Fruit fly (Drosophila melanogaster) whole organism, prepupa: ENCODE results near the gene CG14118.

ENCODE experiments used
- Blimp-1 ChIP-seq: fragments of 200-800 bp; sonication (Bioruptor generic); optimal IDR thresholded peaks from 3 replicates; lab custom pipeline; 2017; ENCODE audit warnings: missing biosample characterization, missing genetic modification characterization, mild to moderate bottlenecking, moderate library complexity, missing genetic modification reagents
- CG15336 ChIP-seq: fragments of 200-800 bp; sonication (Bioruptor generic); IDR thresholded peaks from 2 replicates; pipeline ENCODE4 v1.3.6; 2022; ENCODE audit warnings: missing biosample characterization, missing genetic modification characterization
- CG1621 ChIP-seq: fragments of 200-800 bp; sonication (Bioruptor generic); optimal IDR thresholded peaks from 3 replicates; lab custom pipeline; 2018; ENCODE audit warnings: missing biosample characterization, mild to moderate bottlenecking, missing genetic modification characterization
- CG3032 ChIP-seq: fragments of 200-800 bp; optimal IDR thresholded peaks from 2 replicates; lab custom pipeline; 2019; ENCODE audit warnings: missing biosample characterization, mild to moderate bottlenecking, missing genetic modification characterization, moderate library complexity
- CG34406 ChIP-seq: fragments of 200-800 bp; sonication (Bioruptor generic); optimal IDR thresholded peaks from 3 replicates; lab custom pipeline; 2016; ENCODE audit warnings: missing biosample characterization, missing genetic modification characterization
- CG4318 ChIP-seq: fragments of 200-800 bp; sonication (Bioruptor generic); optimal IDR thresholded peaks from 3 replicates; lab custom pipeline; 2017; ENCODE audit warnings: missing biosample characterization, mild to moderate bottlenecking, missing genetic modification characterization
- CG8319 ChIP-seq: fragments of 200-800 bp; sonication (Bioruptor generic); optimal IDR thresholded peaks from 3 replicates; lab custom pipeline; 2016; ENCODE audit warnings: missing biosample characterization, missing genetic modification characterization
- Eip75B ChIP-seq: fragments of 200-800 bp; sonication (Bioruptor generic); optimal IDR thresholded peaks from 3 replicates; lab custom pipeline; 2016; ENCODE audit warnings: missing biosample characterization, missing genetic modification characterization
- Hr39 ChIP-seq: fragments of 200-800 bp; sonication (Bioruptor generic); optimal IDR thresholded peaks from 2 replicates; lab custom pipeline; 2016; ENCODE audit warnings: missing biosample characterization, missing genetic modification characterization
- Sox14 ChIP-seq: fragments of 200-800 bp; sonication (Bioruptor generic); optimal IDR thresholded peaks from 3 replicates; lab custom pipeline; 2016; ENCODE audit warnings: missing biosample characterization, missing genetic modification characterization
- cyc ChIP-seq: fragments of 200-800 bp; sonication (Bioruptor generic); optimal IDR thresholded peaks from 3 replicates; lab custom pipeline; 2016; ENCODE audit warnings: missing biosample characterization, missing genetic modification characterization
- net ChIP-seq: fragments of 200-800 bp; sonication (Bioruptor generic); optimal IDR thresholded peaks from 3 replicates; lab custom pipeline; 2016; ENCODE audit warnings: missing biosample characterization, missing genetic modification characterization
- pdm3 ChIP-seq: fragments of 200-800 bp; sonication (Bioruptor generic); optimal IDR thresholded peaks from 3 replicates; lab custom pipeline; 2016; ENCODE audit warnings: missing biosample characterization, missing genetic modification characterization
- svp ChIP-seq: fragments of 200-800 bp; sonication (Bioruptor generic); peaks from one replicate; lab custom pipeline; 2016; ENCODE audit warnings: missing biosample characterization, missing genetic modification characterization
- topi ChIP-seq: fragments of 200-800 bp; sonication (Bioruptor generic); optimal IDR thresholded peaks from 3 replicates; lab custom pipeline; 2016; ENCODE audit warnings: missing biosample characterization, missing genetic modification characterization
- vri ChIP-seq: fragments of 200-800 bp; sonication (Bioruptor generic); optimal IDR thresholded peaks from 3 replicates; lab custom pipeline; 2016; ENCODE audit warnings: missing biosample characterization, mild to moderate bottlenecking, missing genetic modification characterization

Gene CG14118

DNA sequence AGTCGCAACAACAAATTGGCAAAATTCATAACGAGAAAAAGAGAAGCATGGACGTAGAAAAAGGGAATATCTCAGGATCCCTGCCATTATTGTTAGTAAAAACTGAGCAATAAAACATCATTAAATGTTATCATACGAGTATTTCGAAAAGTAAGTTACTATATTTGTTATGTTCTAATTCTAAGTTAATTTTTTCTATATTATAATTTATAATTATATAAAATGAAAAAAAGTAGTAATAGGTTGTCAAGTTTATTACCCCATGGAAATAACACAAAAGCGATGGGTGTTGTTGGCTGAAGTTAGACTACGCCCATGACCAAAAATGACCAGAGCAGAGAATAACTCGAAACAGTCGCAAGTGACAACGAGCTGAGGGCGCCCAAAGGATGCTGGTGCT is 23.0 kb downstream of the CG14118 start (continued):
- TF ChIP-seq net: peak; percentile 32
- peak; percentile 86 for TF ChIP-seq CG34406
- TF ChIP-seq Eip75B (GFP tag; lab: Kevin White, UChicago): peak; percentile 38
- TF ChIP-seq pdm3 (GFP tag; lab: Kevin White, UChicago): peak; percentile 41
- TF ChIP-seq CG1621 (tag; lab: Kevin White, UChicago): no peak
- TF ChIP-seq vri (GFP tag; lab: Kevin White, UChicago): no peak
- TF ChIP-seq CG4318 (GFP tag; lab: Kevin White, UChicago): peak; percentile 10
- TF ChIP-seq CG15336 (GFP tag; lab: Robert Waterston, UW): peak; percentile 56; the same call in 1 of the 2 replicates
- TF ChIP-seq CG8319 (GFP tag; lab: Kevin White, UChicago): no peak
- peak; percentile 56 for TF ChIP-seq svp
- TF ChIP-seq topi (GFP tag; lab: Kevin White, UChicago): peak; percentile 8
- peak; percentile 39 for TF ChIP-seq Sox14 (GFP tag; lab: Kevin White, UChicago)
- TF ChIP-seq Blimp-1 (GFP tag; lab: Kevin White, UChicago): no peak
- TF ChIP-seq CG3032 (tag; lab: Kevin White, UChicago): peak; percentile 90
- TF ChIP-seq Hr39 (GFP tag; lab: Kevin White, UChicago): peak; percentile 39
- no peak for TF ChIP-seq cyc (GFP tag; lab: Kevin White, UChicago)
